Worm (Caenorhabditis elegans): ENCODE data around the gene lir-2.
A peak's percentile ranks its signal among the peaks of the same experiment; 100 is the strongest.

The lir-2 gene

DNA sequence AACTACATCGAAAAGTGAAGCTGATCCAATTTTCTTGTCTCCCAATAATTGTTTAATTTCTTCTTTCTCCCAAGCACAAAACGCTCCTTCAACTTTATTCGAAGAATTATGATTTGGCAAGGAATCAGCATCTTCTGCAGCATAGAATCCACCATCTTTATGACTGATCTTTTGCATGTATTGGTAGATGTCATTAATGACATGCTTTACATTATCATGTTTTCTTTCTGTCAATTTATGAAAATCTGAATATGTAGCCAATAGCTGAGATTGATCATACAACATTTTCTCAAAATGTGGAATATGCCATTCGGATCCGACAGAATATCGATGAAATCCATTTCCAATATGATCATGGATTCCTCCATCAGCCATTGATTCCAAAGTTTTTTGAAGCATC lies 30.1 kb downstream of the lir-2 start:
- TF ChIP-seq nhr-237 (tag; optimal IDR thresholded peaks at IDR 0.05), result no peak
- TF ChIP-seq ceh-28 (tag; optimal IDR thresholded peaks at IDR 0.05), result no peak
- TF ChIP-seq fos-1 (tag; optimal IDR thresholded peaks at IDR 0.05), result no peak
- TF ChIP-seq ZK546.5 (tag; optimal IDR thresholded peaks at IDR 0.05), result no peak
- TF ChIP-seq ztf-11 (tag; optimal IDR thresholded peaks at IDR 0.05), result no peak
- no peak for TF ChIP-seq daf-12 (tag; optimal IDR thresholded peaks at IDR 0.05)
- no peak for TF ChIP-seq mdl-1 (tag; optimal IDR thresholded peaks at IDR 0.05)
- TF ChIP-seq zag-1 (tag; optimal IDR thresholded peaks at IDR 0.05), result no peak
- TF ChIP-seq snpc-4 (tag; optimal IDR thresholded peaks at IDR 0.05), result no peak

DNA sequence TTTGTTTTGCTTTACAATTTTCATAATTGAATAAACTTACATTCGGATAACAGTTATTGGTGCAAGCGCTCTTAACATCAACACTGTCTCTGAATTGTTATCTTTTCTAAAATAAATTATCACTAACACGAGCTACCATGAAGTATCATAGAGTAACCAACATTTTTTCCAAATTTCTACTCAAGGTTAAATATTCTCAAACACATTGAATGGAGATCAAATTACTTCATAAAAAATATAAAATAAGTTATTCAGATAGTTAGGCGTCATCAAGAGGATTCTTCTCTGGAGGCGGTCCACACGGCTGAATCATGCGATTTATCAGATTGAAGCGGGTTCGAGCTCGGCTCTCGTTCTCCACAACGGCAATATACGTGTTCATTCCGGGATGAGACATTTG lies 31.3 kb downstream of the lir-2 start, which contains the start of gene B0495.5:
TSS of gene B0495.5 (minus strand) at position 101 of the 400 bp plus-strand sequence.
- TF ChIP-seq egl-5 (tag; optimal IDR thresholded peaks at IDR 0.05) (no peak), eor-1 (tag; optimal IDR thresholded peaks at IDR 0.05) (no peak), hmg-11 (tag; optimal IDR thresholded peaks at IDR 0.05) (no peak), jun-1 (tag; optimal IDR thresholded peaks at IDR 0.05) (no peak), mdl-1 (tag; optimal IDR thresholded peaks at IDR 0.05) (no peak), nhr-76 (tag; optimal IDR thresholded peaks at IDR 0.05) (no peak), skn-1 (tag; optimal IDR thresholded peaks at IDR 0.05) (no peak), mml-1 (tag; optimal IDR thresholded peaks at IDR 0.05) (no peak), nhr-28 (tag; optimal IDR thresholded peaks at IDR 0.05) (no peak), nhr-12 (tag; optimal IDR thresholded peaks at IDR 0.05) (no peak), unc-39 (tag; optimal IDR thresholded peaks at IDR 0.05) (no peak), unc-62 (GFP tag; optimal IDR thresholded peaks at IDR 0.05) (no peak), snpc-4 (tag; optimal IDR thresholded peaks at IDR 0.05) (no peak), ztf-11 (tag; optimal IDR thresholded peaks at IDR 0.05) (no peak), ZK546.5 (tag; optimal IDR thresholded peaks at IDR 0.05) (no peak), ceh-28 (tag; optimal IDR thresholded peaks at IDR 0.05) (no peak)

DNA sequence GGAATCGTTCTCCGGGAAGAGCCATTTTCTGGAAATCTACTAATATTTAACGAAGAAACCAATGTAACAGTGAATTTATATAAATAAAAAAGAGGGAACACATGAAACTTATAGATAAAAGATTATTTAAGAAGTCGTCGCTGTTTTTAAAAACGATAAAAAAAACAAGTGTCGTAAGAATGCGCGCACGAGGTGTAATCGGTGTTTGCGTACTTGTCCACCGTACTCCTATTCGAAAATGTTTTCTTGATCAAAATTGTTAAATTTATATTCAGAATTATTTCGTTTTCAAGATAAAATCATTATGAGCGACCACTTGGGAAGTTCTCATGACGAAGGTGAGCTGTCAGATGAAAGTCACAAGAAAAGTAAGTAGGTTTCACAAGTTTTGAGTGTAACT lies 31.9 kb downstream of the lir-2 start, which contains the start of the genes moa-2 and cdk-11.1:
TSS of gene moa-2 (minus strand) at position 25 of the 400 bp plus-strand sequence.
TSS of gene cdk-11.1 (plus strand) at position 227 of the 400 bp plus-strand sequence.
- TF ChIP-seq elt-2 (tag; optimal IDR thresholded peaks at IDR 0.05) (peak; percentile 22), pha-4 (tag; optimal IDR thresholded peaks at IDR 0.05) (peak; percentile 56), ceh-16 (tag; optimal IDR thresholded peaks at IDR 0.05) (no peak), nfya-1 (tag; optimal IDR thresholded peaks at IDR 0.05; ENCODE audit: insufficient read depth) (peak; percentile 49), nhr-23 (tag; optimal IDR thresholded peaks at IDR 0.05) (no peak), daf-12 (tag; optimal IDR thresholded peaks at IDR 0.05) (no peak), ceh-82 (tag; optimal IDR thresholded peaks at IDR 0.05) (no peak)

DNA sequence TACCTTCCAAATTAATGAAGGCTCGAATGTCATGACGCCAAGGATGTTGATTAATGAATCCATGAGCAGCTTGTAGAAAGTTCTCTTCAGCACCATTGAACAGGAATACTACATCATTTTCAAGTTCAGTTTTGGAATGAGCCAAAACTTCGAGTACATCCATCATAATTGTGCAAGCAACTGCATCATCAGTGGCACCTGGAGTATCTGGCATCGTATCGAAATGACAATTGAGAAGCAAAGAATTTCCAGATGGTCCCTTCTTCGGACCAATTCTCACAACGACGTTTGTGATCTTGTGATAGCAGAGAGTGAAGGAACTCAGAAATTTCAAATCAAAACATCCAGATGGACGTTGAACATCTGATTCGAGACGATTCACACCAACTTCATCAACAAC lies 37.3 kb downstream of the lir-2 start:
- TF ChIP-seq daf-12 (tag; optimal IDR thresholded peaks at IDR 0.05) (no peak), lin-15B (tag; optimal IDR thresholded peaks at IDR 0.05) (no peak), R02D3.7 (tag; optimal IDR thresholded peaks at IDR 0.05) (no peak), pha-4 (tag; optimal IDR thresholded peaks at IDR 0.05) (no peak), ama-1 (optimal IDR thresholded peaks at IDR 0.05) (no peak), nhr-23 (tag; optimal IDR thresholded peaks at IDR 0.05) (no peak), jun-1 (tag; optimal IDR thresholded peaks at IDR 0.05) (no peak), fkh-10 (GFP tag; optimal IDR thresholded peaks at IDR 0.05) (no peak), elt-3 (tag; optimal IDR thresholded peaks at IDR 0.05) (no peak), nhr-43 (tag; optimal IDR thresholded peaks at IDR 0.05; ENCODE audit: poor library complexity, severe bottlenecking) (no peak), ceh-9 (tag; optimal IDR thresholded peaks at IDR 0.05) (no peak), eor-1 (tag; optimal IDR thresholded peaks at IDR 0.05) (no peak), lin-39 (tag; optimal IDR thresholded peaks at IDR 0.05) (no peak), aly-2 (tag; optimal IDR thresholded peaks at IDR 0.05) (no peak), snpc-4 (tag; optimal IDR thresholded peaks at IDR 0.05) (no peak), fos-1 (tag; optimal IDR thresholded peaks at IDR 0.05) (no peak), mdl-1 (tag; optimal IDR thresholded peaks at IDR 0.05) (no peak), hmg-11 (tag; optimal IDR thresholded peaks at IDR 0.05) (no peak), unc-39 (tag; optimal IDR thresholded peaks at IDR 0.05) (no peak), nhr-28 (tag; optimal IDR thresholded peaks at IDR 0.05) (no peak)

DNA sequence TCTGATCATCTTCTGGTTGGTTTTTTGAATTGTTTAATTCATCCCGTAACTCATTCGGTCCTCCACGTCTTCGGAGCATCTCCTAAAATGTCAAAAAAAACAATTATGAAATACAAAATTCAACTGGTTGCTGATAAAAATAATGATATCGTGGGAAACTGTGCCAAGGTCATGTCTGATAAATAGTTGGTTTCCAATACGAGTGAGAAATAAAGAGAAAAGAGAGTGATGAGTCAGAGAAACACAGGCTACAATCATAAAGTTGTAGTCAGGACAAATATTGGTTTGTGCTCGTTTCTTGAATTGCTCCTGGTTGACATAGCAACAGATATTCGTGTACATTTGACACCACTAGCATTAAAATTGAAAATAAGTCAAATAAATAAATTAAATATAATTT lies 38.1 kb downstream of the lir-2 start, which contains the start of gene B0495.7:
TSS of gene B0495.7 (minus strand) at position 82 of the 400 bp plus-strand sequence.
- TF ChIP-seq ztf-11 (tag; optimal IDR thresholded peaks at IDR 0.05), result no peak
- no peak for TF ChIP-seq eor-1 (tag; optimal IDR thresholded peaks at IDR 0.05)
- TF ChIP-seq lin-15B (tag; optimal IDR thresholded peaks at IDR 0.05), result no peak
- no peak for TF ChIP-seq mdl-1 (tag; optimal IDR thresholded peaks at IDR 0.05)
- TF ChIP-seq lin-39 (tag; optimal IDR thresholded peaks at IDR 0.05), result no peak
- peak; percentile 69 for TF ChIP-seq elt-2 (tag; optimal IDR thresholded peaks at IDR 0.05)
- TF ChIP-seq jun-1 (tag; optimal IDR thresholded peaks at IDR 0.05), result no peak
- TF ChIP-seq pha-4 (tag; optimal IDR thresholded peaks at IDR 0.05), result peak; percentile 25
- peak; percentile 65 for TF ChIP-seq pqm-1 (tag; optimal IDR thresholded peaks at IDR 0.05)

Data from whole organism, L3 larva.